Worm (Caenorhabditis elegans): ENCODE data around the gene clh-1.

clh-1 gene

ce11 chrII:11836554-11837218 lies 19.6 kb downstream of the clh-1 start:
- TF ChIP-seq lsy-2 (tag; optimal IDR thresholded peaks at IDR 0.05), result peak in 1 of 2 experiments; percentile 24
- peak; percentile 78 for TF ChIP-seq elt-2 (tag; optimal IDR thresholded peaks at IDR 0.05)
- TF ChIP-seq nhr-19 (GFP tag; conservative IDR thresholded peaks at IDR 0.05), result peak; percentile 62
- TF ChIP-seq lin-14 (GFP tag; optimal IDR thresholded peaks at IDR 0.05), result peak; percentile 83
- peak; percentile 52 for TF ChIP-seq tbx-2 (tag; optimal IDR thresholded peaks at IDR 0.05)
- peak; percentile 75 for TF ChIP-seq blmp-1 (tag; optimal IDR thresholded peaks at IDR 0.05)
- TF ChIP-seq efl-1 (optimal IDR thresholded peaks at IDR 0.05), result no peak
- peak in 1 of 2 experiments; percentile 76 for TF ChIP-seq efl-1 (GFP tag; optimal IDR thresholded peaks at IDR 0.05 in 1 of 2)
- peak; percentile 73 for TF ChIP-seq nhr-71 (tag; optimal IDR thresholded peaks at IDR 0.05)
- TF ChIP-seq elt-3 (tag; optimal IDR thresholded peaks at IDR 0.05), result peak in 5 of 6 experiments; percentile 27 to 90 (median 68)
- TF ChIP-seq unc-86 (tag; optimal IDR thresholded peaks at IDR 0.05), result no peak
- TF ChIP-seq nhr-77 (tag; optimal IDR thresholded peaks at IDR 0.05), result no peak
- TF ChIP-seq grh-1 (GFP tag; IDR thresholded peaks at IDR 0.05), result peak; percentile 26; the same call in 1 of the 2 replicates
- peak; percentile 49 for TF ChIP-seq snu-23 (GFP tag; optimal IDR thresholded peaks at IDR 0.05)
- peak; percentile 19 for TF ChIP-seq mef-2 (tag; optimal IDR thresholded peaks at IDR 0.05)
- TF ChIP-seq nhr-90 (tag; optimal IDR thresholded peaks at IDR 0.05; ENCODE audit: poor library complexity), result peak; percentile 40
- TF ChIP-seq unc-98 (GFP tag; IDR thresholded peaks at IDR 0.05), result no peak
- TF ChIP-seq jun-1 (tag; optimal IDR thresholded peaks at IDR 0.05), result no peak
- TF ChIP-seq ceh-90 (tag; optimal IDR thresholded peaks at IDR 0.05), result no peak
- peak; percentile 75 for TF ChIP-seq nhr-20 (tag; optimal IDR thresholded peaks at IDR 0.05)
- peak; percentile 98 for TF ChIP-seq nhr-85 (tag)
- peak in 1 of 2 experiments; percentile 52 for TF ChIP-seq lin-35 (GFP tag; optimal IDR thresholded peaks at IDR 0.05)
- peak in 1 of 2 experiments; percentile 27 for TF ChIP-seq mdl-1 (tag; optimal IDR thresholded peaks at IDR 0.05)

DNA sequence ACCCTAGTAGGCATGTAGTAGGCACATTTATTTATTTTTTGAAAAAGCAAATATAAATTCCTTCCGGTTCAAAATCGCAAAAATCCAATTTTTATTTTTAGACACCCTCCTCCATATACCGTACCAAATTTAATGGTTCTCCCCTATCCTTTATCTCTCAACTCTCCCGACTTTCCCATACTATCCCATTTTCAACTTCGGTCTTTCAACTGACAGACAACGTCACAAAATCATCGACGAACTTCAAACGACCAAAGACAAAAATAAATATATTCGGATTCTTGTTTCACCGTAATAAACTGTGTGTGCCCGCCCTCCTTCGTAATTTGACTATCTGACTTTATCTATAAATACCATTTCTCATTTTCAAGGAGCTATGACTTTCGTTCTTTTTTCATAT lies 21.1 kb downstream of the clh-1 start, which contains the start of gene T27D12.6:
TSS of gene T27D12.6 (plus strand) at position 301 of the 400 bp plus-strand sequence.
- TF ChIP-seq pax-3 (tag; optimal IDR thresholded peaks at IDR 0.05) (no peak), isw-1 (GFP tag; IDR thresholded peaks at IDR 0.05) (no peak), elt-3 (tag; optimal IDR thresholded peaks at IDR 0.05) (no peak), nhr-85 (tag) (peak; percentile 78)

- TF ChIP-seq xbp-1 (tag; optimal IDR thresholded peaks at IDR 0.05), result no peak
- no peak for TF ChIP-seq jun-1 (tag; optimal IDR thresholded peaks at IDR 0.05)
- no peak for TF ChIP-seq ztf-11 (tag; optimal IDR thresholded peaks at IDR 0.05)
- TF ChIP-seq fkh-4 (tag; optimal IDR thresholded peaks at IDR 0.05; ENCODE audit: borderline replicate concordance), result no peak
- TF ChIP-seq F16B12.6 (tag; optimal IDR thresholded peaks at IDR 0.05), result no peak
- TF ChIP-seq isw-1 (GFP tag; IDR thresholded peaks at IDR 0.05), result no peak
- no peak for TF ChIP-seq hlh-17 (GFP tag; optimal IDR thresholded peaks at IDR 0.05; ENCODE audit: borderline replicate concordance)
- no peak for TF ChIP-seq dsc-1 (tag; optimal IDR thresholded peaks at IDR 0.05)
- TF ChIP-seq nhr-77 (tag; optimal IDR thresholded peaks at IDR 0.05), result no peak
These were observed 23.8 kb downstream of the clh-1 start, which contains the start of gene clec-144 for ce11 chrII:11832475-11832874. clec-144 (minus strand) TSS chrII:11832575.

ce11 chrII:11830601-11831000 lies 25.7 kb downstream of the clh-1 start:
- TF ChIP-seq nhr-84 (tag; optimal IDR thresholded peaks at IDR 0.05) (no peak), nhr-90 (tag; optimal IDR thresholded peaks at IDR 0.05; ENCODE audit: poor library complexity) (peak; percentile 5), ceh-88 (GFP tag; IDR thresholded peaks at IDR 0.05) (no peak), lin-14 (GFP tag; optimal IDR thresholded peaks at IDR 0.05) (peak; percentile 67), rnt-1 (tag; optimal IDR thresholded peaks at IDR 0.05) (peak; percentile 33), ztf-11 (tag; optimal IDR thresholded peaks at IDR 0.05) (no peak), nhr-71 (tag; optimal IDR thresholded peaks at IDR 0.05) (peak; percentile 35), nhr-77 (tag; optimal IDR thresholded peaks at IDR 0.05) (no peak), pax-3 (tag; optimal IDR thresholded peaks at IDR 0.05) (no peak), mep-1 (tag; optimal IDR thresholded peaks at IDR 0.05) (peak; percentile 34), tbx-2 (tag; optimal IDR thresholded peaks at IDR 0.05) (no peak), unc-98 (GFP tag; IDR thresholded peaks at IDR 0.05) (no peak), sptf-1 (tag; optimal IDR thresholded peaks at IDR 0.05) (no peak), pqm-1 (tag; optimal IDR thresholded peaks at IDR 0.05) (no peak), nhr-11 (tag; optimal IDR thresholded peaks at IDR 0.05) (no peak), ets-5 (GFP tag; IDR thresholded peaks at IDR 0.05) (no peak), nhr-12 (tag; optimal IDR thresholded peaks at IDR 0.05) (no peak), aha-1 (tag; optimal IDR thresholded peaks at IDR 0.05) (no peak), unc-62 (GFP tag; optimal IDR thresholded peaks at IDR 0.05) (no peak), ces-1 (GFP tag; optimal IDR thresholded peaks at IDR 0.05) (no peak), sup-37 (GFP tag; optimal IDR thresholded peaks at IDR 0.05) (no peak), C16A3.4 (tag; optimal IDR thresholded peaks at IDR 0.05) (no peak), nhr-47 (tag; optimal IDR thresholded peaks at IDR 0.05) (no peak)
